Worm (Caenorhabditis elegans) whole organism, L2 larva: Measurements from ENCODE around the gene T28D6.7.

Source experiments
- C34F6.9 ChIP-seq: fragments of 150-350 bp; optimal IDR thresholded peaks from 2 replicates; lab custom pipeline; 2014; ENCODE audit warnings: missing biosample characterization, missing genetic modification characterization
- F13H6.1 ChIP-seq: sonication (generic microtip); optimal IDR thresholded peaks from 2 replicates; lab custom pipeline; 2016; ENCODE audit warnings: missing genetic modification characterization, missing compliant biosample characterization
- Y55F3AM.14 ChIP-seq: fragments of 200-800 bp; sonication (Bioruptor generic); optimal IDR thresholded peaks from 2 replicates; lab custom pipeline; 2018; ENCODE audit warnings: mild to moderate bottlenecking, missing genetic modification characterization, missing compliant biosample characterization
- aly-2 ChIP-seq: fragments of 150-350 bp; optimal IDR thresholded peaks from 2 replicates; lab custom pipeline; 2014; ENCODE audit warnings: missing biosample characterization, missing genetic modification characterization
- crh-2 ChIP-seq: sonication (generic microtip); optimal IDR thresholded peaks from 2 replicates; lab custom pipeline; 2017; ENCODE audit warnings: missing biosample characterization, missing genetic modification characterization
- dmd-4 ChIP-seq: sonication (generic microtip); optimal IDR thresholded peaks from 2 replicates; lab custom pipeline; 2017; ENCODE audit warnings: missing biosample characterization, missing genetic modification characterization
- egl-27 ChIP-seq: sonication (generic microtip); optimal IDR thresholded peaks from 3 replicates; lab custom pipeline; 2017; ENCODE audit warnings: missing biosample characterization, missing genetic modification reagents, missing genetic modification characterization
- elt-1 ChIP-seq: fragments of 150-350 bp; optimal IDR thresholded peaks from 2 replicates; lab custom pipeline; 2014; ENCODE audit warnings: missing biosample characterization, missing genetic modification characterization
- elt-3 ChIP-seq: sonication (generic microtip); optimal IDR thresholded peaks from 2 replicates; lab custom pipeline; 2017; ENCODE audit warnings: missing biosample characterization, missing genetic modification characterization
- gmeb-1 ChIP-seq: fragments of 150-350 bp; optimal IDR thresholded peaks from 2 replicates; lab custom pipeline; 2014; ENCODE audit warnings: missing biosample characterization, missing genetic modification characterization
- lin-11 ChIP-seq: fragments of 150-350 bp; sonication (generic microtip); optimal IDR thresholded peaks from 2 replicates; lab custom pipeline; 2014; ENCODE audit warnings: missing biosample characterization, missing genetic modification characterization, inconsistent platforms, mixed read lengths
- lin-13 ChIP-seq: fragments of 150-350 bp; optimal IDR thresholded peaks from 2 replicates; lab custom pipeline; 2014; ENCODE audit warnings: missing biosample characterization, missing genetic modification reagents, missing genetic modification characterization
- lsy-2 ChIP-seq, 2 experiments: fragments of 150-350 bp in 1 of 2; sonication (generic microtip) in 1 of 2; optimal IDR thresholded peaks; 2 replicates each; lab custom pipeline; 2014 to 2017; ENCODE audit warnings: missing biosample characterization in 2 of 2, missing genetic modification characterization in 2 of 2
- mab-5 ChIP-seq: fragments of 150-350 bp; optimal IDR thresholded peaks from 2 replicates; lab custom pipeline; 2014; ENCODE audit warnings: missing biosample characterization, missing genetic modification characterization
- mbf-1 ChIP-seq: sonication (generic microtip); optimal IDR thresholded peaks from 2 replicates; lab custom pipeline; 2017; ENCODE audit warnings: missing biosample characterization, missing genetic modification characterization
- mdl-1 ChIP-seq, 2 experiments: fragments of 150-350 bp in 1 of 2; sonication (generic microtip) in 1 of 2; optimal IDR thresholded peaks; 2 replicates each; lab custom pipeline; 2017; ENCODE audit warnings: missing biosample characterization in 2 of 2, missing genetic modification characterization in 2 of 2
- nhr-10 ChIP-seq: sonication (generic microtip); optimal IDR thresholded peaks from 2 replicates; lab custom pipeline; 2017; ENCODE audit warnings: missing biosample characterization, missing genetic modification characterization
- nhr-11 ChIP-seq: fragments of 150-350 bp; optimal IDR thresholded peaks from 2 replicates; lab custom pipeline; 2014; ENCODE audit warnings: missing biosample characterization, missing genetic modification characterization
- nhr-12 ChIP-seq: fragments of 150-350 bp; optimal IDR thresholded peaks from 2 replicates; lab custom pipeline; 2014; ENCODE audit warnings: missing biosample characterization, missing genetic modification characterization
- nhr-129 ChIP-seq: fragments of 150-350 bp; optimal IDR thresholded peaks from 2 replicates; lab custom pipeline; 2014; ENCODE audit warnings: missing biosample characterization, missing genetic modification characterization
- nhr-21 ChIP-seq: fragments of 150-350 bp; optimal IDR thresholded peaks from 2 replicates; lab custom pipeline; 2014; ENCODE audit warnings: missing biosample characterization, missing genetic modification characterization
- nhr-25 ChIP-seq: fragments of 150-350 bp; sonication (generic microtip); optimal IDR thresholded peaks from 3 replicates; lab custom pipeline; 2014; ENCODE audit warnings: missing biosample characterization, missing genetic modification characterization
- nhr-6 ChIP-seq: fragments of 150-350 bp; optimal IDR thresholded peaks from 2 replicates; lab custom pipeline; 2014; ENCODE audit warnings: missing biosample characterization, missing genetic modification characterization
- nhr-77 ChIP-seq: fragments of 150-350 bp; optimal IDR thresholded peaks from 2 replicates; lab custom pipeline; 2014; ENCODE audit warnings: missing biosample characterization, missing genetic modification characterization
- peb-1 ChIP-seq: fragments of 150-350 bp; optimal IDR thresholded peaks from 2 replicates; lab custom pipeline; 2014; ENCODE audit warnings: missing biosample characterization, missing genetic modification characterization
- sem-4 ChIP-seq: fragments of 150-350 bp; optimal IDR thresholded peaks from 2 replicates; lab custom pipeline; 2014; ENCODE audit warnings: missing biosample characterization, missing genetic modification reagents, missing genetic modification characterization
- skn-1 ChIP-seq: sonication (generic microtip); optimal IDR thresholded peaks from 2 replicates; lab custom pipeline; 2017; ENCODE audit warnings: missing biosample characterization, missing genetic modification characterization
- sma-3 ChIP-seq: sonication (generic microtip); optimal IDR thresholded peaks from 2 replicates; lab custom pipeline; 2016; ENCODE audit warnings: missing genetic modification reagents, missing genetic modification characterization, missing compliant biosample characterization
- sma-9 ChIP-seq, 2 experiments: fragments of 150-350 bp in 1 of 2; sonication (generic microtip) in 1 of 2; optimal IDR thresholded peaks; 2 replicates each; lab custom pipeline; 2014 to 2016; ENCODE audit warnings: missing genetic modification characterization in 2 of 2, mild to moderate bottlenecking in 1 of 2, missing biosample characterization in 1 of 2, missing compliant biosample characterization in 1 of 2, missing genetic modification reagents in 1 of 2, moderate library complexity in 1 of 2
- unc-39 ChIP-seq: fragments of 150-350 bp; optimal IDR thresholded peaks from 2 replicates; lab custom pipeline; 2014; ENCODE audit warnings: missing biosample characterization, missing genetic modification characterization
- unc-55 ChIP-seq: fragments of 150-350 bp; sonication (generic microtip); optimal IDR thresholded peaks from 3 replicates; lab custom pipeline; 2014; ENCODE audit warnings: missing biosample characterization, missing genetic modification reagents, missing genetic modification characterization
- unc-62 ChIP-seq: fragments of 150-350 bp; optimal IDR thresholded peaks from 2 replicates; lab custom pipeline; 2014; ENCODE audit warnings: missing biosample characterization, missing genetic modification reagents, missing genetic modification characterization
- zag-1 ChIP-seq: fragments of 150-350 bp; optimal IDR thresholded peaks from 2 replicates; lab custom pipeline; 2014; ENCODE audit warnings: missing biosample characterization, missing genetic modification characterization
- ztf-1 ChIP-seq: fragments of 200-800 bp; sonication (Bioruptor generic); conservative IDR thresholded peaks from 2 replicates; pipeline ENCODE4 v1.3.6; 2022; ENCODE audit warnings: missing genetic modification characterization, missing compliant biosample characterization
- ztf-11 ChIP-seq: sonication (generic microtip); optimal IDR thresholded peaks from 2 replicates; lab custom pipeline; 2017; ENCODE audit warnings: missing biosample characterization, missing genetic modification characterization
- ztf-4 ChIP-seq: fragments of 150-350 bp; optimal IDR thresholded peaks from 2 replicates; lab custom pipeline; 2014; ENCODE audit warnings: missing biosample characterization, missing genetic modification characterization

T28D6.7 gene

ce11 chrIII:11341466-11341865 is 4.8 kb downstream of the T28D6.7 start:
- no peak for TF ChIP-seq ztf-1 (GFP tag; lab: Robert Waterston, UW)
- TF ChIP-seq nhr-21 (tag; lab: Kevin White, UChicago) = no peak

- TF ChIP-seq F13H6.1 = no peak
- no peak for TF ChIP-seq elt-3
- no peak for TF ChIP-seq nhr-77 (tag; lab: Kevin White, UChicago)
- no peak for TF ChIP-seq mdl-1 (tag; optimal IDR thresholded peaks at IDR 0.05; lab: Kevin White, UChicago)
- no peak for TF ChIP-seq nhr-12 (tag; lab: Kevin White, UChicago)
- TF ChIP-seq, all 48 proteins: peak for 0
These were observed 8.7 kb downstream of the T28D6.7 start for ce11 chrIII:11337627-11338026.

ce11 chrIII:11336072-11336471 is 10.2 kb downstream of the T28D6.7 start:
- TF ChIP-seq lsy-2 (tag; optimal IDR thresholded peaks at IDR 0.05; lab: Kevin White, UChicago) = peak in 1 of 2 experiments; percentile 25
- peak; percentile 60 for TF ChIP-seq unc-55 (GFP tag; lab: Kevin White, UChicago)
- TF ChIP-seq C34F6.9 (tag; lab: Kevin White, UChicago) = peak; percentile 25
- no peak for TF ChIP-seq crh-2
- peak; percentile 22 for TF ChIP-seq Y55F3AM.14 (GFP tag; lab: Kevin White, UChicago)

ce11 chrIII:11334346-11334745 is 11.9 kb downstream of the T28D6.7 start:
- no peak for TF ChIP-seq egl-27
- TF ChIP-seq lin-11 (tag; lab: Kevin White, UChicago) = no peak
- peak; percentile 75 for TF ChIP-seq unc-55 (GFP tag; lab: Kevin White, UChicago)
- TF ChIP-seq skn-1 = no peak
- TF ChIP-seq ztf-4 (tag; lab: Kevin White, UChicago) = no peak
- no peak for TF ChIP-seq ztf-1 (GFP tag; lab: Robert Waterston, UW)
- TF ChIP-seq C34F6.9 (tag; lab: Kevin White, UChicago) = peak; percentile 66
- TF ChIP-seq lsy-2 (tag; optimal IDR thresholded peaks at IDR 0.05; lab: Kevin White, UChicago) = peak in 1 of 2 experiments; percentile 53
- TF ChIP-seq zag-1 (tag; lab: Kevin White, UChicago) = peak; percentile 43
- TF ChIP-seq mdl-1 (tag; optimal IDR thresholded peaks at IDR 0.05; lab: Kevin White, UChicago) = peak in 1 of 2 experiments; percentile 6
- TF ChIP-seq aly-2 (tag; lab: Kevin White, UChicago) = no peak
- TF ChIP-seq nhr-129 (tag; lab: Kevin White, UChicago) = peak; percentile 53
- TF ChIP-seq crh-2 = peak; percentile 18
- no peak for TF ChIP-seq unc-62 (GFP tag; lab: Kevin White, UChicago)
- no peak for TF ChIP-seq nhr-11 (tag; lab: Kevin White, UChicago)
- TF ChIP-seq lin-13 (GFP tag; lab: Kevin White, UChicago) = no peak
- TF ChIP-seq sem-4 (tag; lab: Kevin White, UChicago) = peak; percentile 57
- TF ChIP-seq ztf-11 = no peak
- no peak for TF ChIP-seq nhr-6
- peak; percentile 23 for TF ChIP-seq F13H6.1
- no peak for TF ChIP-seq elt-3
- TF ChIP-seq dmd-4 = no peak

ce11 chrIII:11333032-11333732 is 13.1 kb downstream of the T28D6.7 start, which contains the start of gene T28D6.5:
Gene T28D6.5 (plus strand): TSS chrIII:11333682.
- TF ChIP-seq nhr-25 (tag; lab: Kevin White, UChicago) (no peak), nhr-11 (tag; lab: Kevin White, UChicago) (no peak), zag-1 (tag; lab: Kevin White, UChicago) (peak; percentile 8)

ce11 chrIII:11332306-11332705 is 14.0 kb downstream of the T28D6.7 start:
- TF ChIP-seq unc-39 (no peak), peb-1 (tag; lab: Kevin White, UChicago) (no peak), unc-55 (GFP tag; lab: Kevin White, UChicago) (peak; percentile 70), lin-13 (GFP tag; lab: Kevin White, UChicago) (no peak)

- TF ChIP-seq sma-9 (GFP tag; optimal IDR thresholded peaks at IDR 0.05; lab: Kevin White, UChicago) (no peak), sma-9 (tag; optimal IDR thresholded peaks at IDR 0.05; lab: Kevin White, UChicago) (no peak), mab-5 (tag; lab: Kevin White, UChicago) (no peak), ztf-1 (GFP tag; lab: Robert Waterston, UW) (no peak), elt-3 (no peak), nhr-6 (no peak), sma-3 (GFP tag; lab: Kevin White, UChicago) (no peak), gmeb-1 (tag; lab: Kevin White, UChicago) (no peak), egl-27 (no peak), nhr-25 (tag; lab: Kevin White, UChicago) (no peak), Y55F3AM.14 (GFP tag; lab: Kevin White, UChicago) (no peak), nhr-10 (tag; lab: Kevin White, UChicago) (no peak), dmd-4 (no peak), peb-1 (tag; lab: Kevin White, UChicago) (no peak), unc-39 (no peak), mbf-1 (tag; lab: Kevin White, UChicago) (no peak), nhr-12 (tag; lab: Kevin White, UChicago) (no peak), unc-62 (GFP tag; lab: Kevin White, UChicago) (no peak), ztf-4 (tag; lab: Kevin White, UChicago) (no peak), elt-1 (tag; lab: Kevin White, UChicago) (no peak)
- TF ChIP-seq, all 48 proteins: peak for 0
These were observed 22.2 kb downstream of the T28D6.7 start for ce11 chrIII:11324093-11324492.
